Worm (Caenorhabditis elegans): Measurements from ENCODE around the gene cyp-35C1.

ce11 chrV:13873323-13873722 is 25.0 kb downstream of the cyp-35C1 start:
- TF ChIP-seq snpc-4 (tag; optimal IDR thresholded peaks at IDR 0.05), result no peak
- no peak for TF ChIP-seq lsy-2 (tag; optimal IDR thresholded peaks at IDR 0.05)
- no peak for TF ChIP-seq sptf-1 (tag; optimal IDR thresholded peaks at IDR 0.05)
- no peak for TF ChIP-seq hlh-1 (tag; optimal IDR thresholded peaks at IDR 0.05)
- no peak for TF ChIP-seq ztf-11 (tag; optimal IDR thresholded peaks at IDR 0.05)
- TF ChIP-seq flh-1 (GFP tag; optimal IDR thresholded peaks at IDR 0.05), result no peak

All from whole organism, mixed stage, embryonic.